Fruit fly (Drosophila melanogaster): ENCODE results near the gene CG16749.

Gene CG16749

DNA sequence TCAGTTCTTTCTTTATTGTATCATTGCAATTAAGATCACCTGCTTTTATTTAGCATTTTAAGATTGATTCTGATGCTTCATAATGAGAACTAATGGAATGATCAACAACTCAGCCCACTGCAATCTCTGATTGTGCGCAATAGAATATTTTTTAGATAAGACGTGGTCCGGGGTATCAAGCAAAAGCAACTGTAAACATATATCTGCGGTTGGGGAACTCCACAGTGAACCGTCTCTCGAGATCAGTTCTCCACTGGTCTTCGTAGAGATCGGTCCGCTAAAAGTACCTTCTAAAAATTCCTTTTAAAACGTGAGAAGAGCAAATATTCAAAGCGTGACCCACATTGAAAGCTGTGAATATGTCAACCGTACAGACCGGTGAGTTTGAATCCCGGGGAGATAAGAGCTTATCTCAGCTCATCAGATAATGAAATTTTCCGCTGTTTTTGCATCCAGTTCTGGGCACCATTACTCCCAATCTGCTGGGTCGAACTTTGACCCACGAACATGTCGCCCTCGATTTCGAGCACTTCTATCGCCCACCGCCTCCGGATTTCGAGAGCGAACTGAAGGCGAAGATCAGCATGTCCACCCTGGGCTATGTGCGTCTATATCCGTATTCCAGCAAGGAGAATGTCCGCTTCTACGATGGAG lies 31.5 kb upstream of the CG16749 start, which contains the start of gene CG18473:
TSS of gene CG18473 (plus strand) at position 240 of the 654 bp plus-strand sequence.
- TF ChIP-seq CG11617 (GFP tag; optimal IDR thresholded peaks at IDR 0.05) (no peak), toe (GFP tag; optimal IDR thresholded peaks at IDR 0.05) (no peak), kay (GFP tag; ENCODE audit: borderline replicate concordance) (peak; percentile 9), pad (GFP tag; optimal IDR thresholded peaks at IDR 0.05) (no peak), CG5204 (GFP tag; optimal IDR thresholded peaks at IDR 0.05) (no peak), tj (GFP tag; optimal IDR thresholded peaks at IDR 0.05) (no peak)

DNA sequence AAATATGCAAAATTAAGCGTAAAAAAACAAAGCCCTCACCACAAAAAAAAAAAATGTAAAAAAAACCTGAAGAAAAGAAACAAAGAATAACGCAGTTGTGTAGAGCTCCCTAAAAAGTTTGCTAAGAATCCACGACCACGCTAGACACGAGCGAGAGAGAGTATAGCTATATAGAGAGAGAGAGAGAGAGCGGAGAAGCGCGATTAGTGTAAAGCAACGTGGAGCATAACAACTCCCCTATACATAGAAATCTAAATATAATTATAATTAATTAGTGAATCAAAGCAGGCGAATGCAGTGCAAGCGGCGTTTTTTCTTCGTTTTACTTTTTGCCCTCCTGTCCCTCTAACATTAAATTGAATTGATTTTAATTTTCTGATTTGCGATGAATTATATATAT lies 27.7 kb upstream of the CG16749 start:
- no peak for TF ChIP-seq tj (GFP tag; optimal IDR thresholded peaks at IDR 0.05)
- TF ChIP-seq Clk (GFP tag; optimal IDR thresholded peaks at IDR 0.05), result no peak
- TF ChIP-seq CG12768 (GFP tag; optimal IDR thresholded peaks at IDR 0.05), result no peak
- no peak for TF ChIP-seq CG5204 (GFP tag; optimal IDR thresholded peaks at IDR 0.05)
- TF ChIP-seq kay (GFP tag; ENCODE audit: borderline replicate concordance), result no peak
- TF ChIP-seq CG1620 (GFP tag; optimal IDR thresholded peaks at IDR 0.05), result no peak
- TF ChIP-seq CG33017 (tag; optimal IDR thresholded peaks at IDR 0.05), result no peak
- no peak for TF ChIP-seq CG14711 (tag; optimal IDR thresholded peaks at IDR 0.05)
- TF ChIP-seq CG11617 (GFP tag; optimal IDR thresholded peaks at IDR 0.05), result no peak
- no peak for TF ChIP-seq Hr96 (GFP tag; optimal IDR thresholded peaks at IDR 0.05)
- no peak for TF ChIP-seq toe (GFP tag; optimal IDR thresholded peaks at IDR 0.05)
- no peak for TF ChIP-seq ovo (GFP tag; optimal IDR thresholded peaks at IDR 0.05)
- no peak for TF ChIP-seq cic (GFP tag; optimal IDR thresholded peaks at IDR 0.05)
- no peak for TF ChIP-seq CG7101 (tag; optimal IDR thresholded peaks at IDR 0.05)
- no peak for TF ChIP-seq Crg-1 (GFP tag; optimal IDR thresholded peaks at IDR 0.05)
- TF ChIP-seq pad (GFP tag; optimal IDR thresholded peaks at IDR 0.05), result no peak
- no peak for TF ChIP-seq Mnt (GFP tag; optimal IDR thresholded peaks at IDR 0.05)
- no peak for TF ChIP-seq cnc (optimal IDR thresholded peaks at IDR 0.05)
- no peak for TF ChIP-seq CG7045 (GFP tag; optimal IDR thresholded peaks at IDR 0.05)

DNA sequence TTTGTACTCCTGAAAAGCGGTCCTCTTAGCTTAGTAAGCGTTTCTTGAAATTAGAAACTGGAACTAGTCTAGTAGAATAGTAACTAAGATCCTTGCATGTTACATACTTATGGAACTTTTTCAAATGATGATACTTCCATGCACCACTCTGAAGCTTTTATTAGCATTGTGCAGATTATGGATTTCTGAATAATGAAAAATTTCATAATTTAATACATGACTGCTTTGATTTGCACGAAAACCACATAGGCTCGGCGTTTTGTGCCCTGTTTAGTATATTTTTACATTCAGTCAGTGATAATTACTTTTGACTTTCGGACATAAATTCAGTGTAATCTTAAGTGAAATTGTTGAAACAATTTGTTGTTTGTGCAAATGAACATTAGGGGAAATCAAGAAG lies 23.5 kb upstream of the CG16749 start, which contains the start of gene CG43675:
TSS of gene CG43675 (plus strand) at position 301 of the 400 bp plus-strand sequence.
- no peak for TF ChIP-seq CG7045 (GFP tag; optimal IDR thresholded peaks at IDR 0.05)
- TF ChIP-seq CG1620 (GFP tag; optimal IDR thresholded peaks at IDR 0.05), result no peak
- no peak for TF ChIP-seq Mnt (GFP tag; optimal IDR thresholded peaks at IDR 0.05)
- TF ChIP-seq cnc (optimal IDR thresholded peaks at IDR 0.05), result no peak
- TF ChIP-seq ovo (GFP tag; optimal IDR thresholded peaks at IDR 0.05), result no peak
- no peak for TF ChIP-seq CG12768 (GFP tag; optimal IDR thresholded peaks at IDR 0.05)
- TF ChIP-seq CG11617 (GFP tag; optimal IDR thresholded peaks at IDR 0.05), result no peak
- no peak for TF ChIP-seq pad (GFP tag; optimal IDR thresholded peaks at IDR 0.05)
- TF ChIP-seq Crg-1 (GFP tag; optimal IDR thresholded peaks at IDR 0.05), result no peak
- no peak for TF ChIP-seq toe (GFP tag; optimal IDR thresholded peaks at IDR 0.05)
- TF ChIP-seq CG14711 (tag; optimal IDR thresholded peaks at IDR 0.05), result no peak
- TF ChIP-seq tj (GFP tag; optimal IDR thresholded peaks at IDR 0.05), result no peak
- TF ChIP-seq CG33017 (tag; optimal IDR thresholded peaks at IDR 0.05), result no peak
- no peak for TF ChIP-seq cic (GFP tag; optimal IDR thresholded peaks at IDR 0.05)
- TF ChIP-seq CG5204 (GFP tag; optimal IDR thresholded peaks at IDR 0.05), result no peak
- TF ChIP-seq kay (GFP tag; ENCODE audit: borderline replicate concordance), result no peak
- TF ChIP-seq CG7101 (tag; optimal IDR thresholded peaks at IDR 0.05), result no peak
- TF ChIP-seq Hr96 (GFP tag; optimal IDR thresholded peaks at IDR 0.05), result no peak

DNA sequence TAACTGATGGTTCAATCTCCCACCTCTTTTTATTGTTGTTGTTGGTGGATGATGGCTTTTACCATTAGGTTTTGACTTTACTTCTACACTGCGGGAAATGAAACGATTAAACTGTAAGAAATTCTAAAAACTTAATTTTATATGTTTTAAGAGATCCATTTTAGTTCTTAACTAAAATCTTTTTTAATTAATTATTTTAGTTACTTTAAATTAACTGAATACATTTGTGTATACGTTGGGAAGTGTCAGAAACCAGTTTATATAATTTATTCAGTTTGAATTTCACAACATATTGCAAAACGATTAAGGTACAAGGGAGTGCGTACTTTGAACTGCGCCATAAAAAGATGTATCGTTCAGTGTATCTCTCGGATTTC lies 21.6 kb upstream of the CG16749 start:
- no peak for TF ChIP-seq toe (GFP tag; optimal IDR thresholded peaks at IDR 0.05)
- TF ChIP-seq CG1620 (GFP tag; optimal IDR thresholded peaks at IDR 0.05), result no peak
- no peak for TF ChIP-seq Hr96 (GFP tag; optimal IDR thresholded peaks at IDR 0.05)
- peak; percentile 69 for TF ChIP-seq CG7045 (GFP tag; optimal IDR thresholded peaks at IDR 0.05)
- TF ChIP-seq tj (GFP tag; optimal IDR thresholded peaks at IDR 0.05), result no peak
- no peak for TF ChIP-seq CG5204 (GFP tag; optimal IDR thresholded peaks at IDR 0.05)
- no peak for TF ChIP-seq cic (GFP tag; optimal IDR thresholded peaks at IDR 0.05)
- no peak for TF ChIP-seq pad (GFP tag; optimal IDR thresholded peaks at IDR 0.05)
- no peak for TF ChIP-seq Mnt (GFP tag; optimal IDR thresholded peaks at IDR 0.05)
- no peak for TF ChIP-seq Clk (GFP tag; optimal IDR thresholded peaks at IDR 0.05)
- TF ChIP-seq kay (GFP tag; ENCODE audit: borderline replicate concordance), result peak; percentile 82
- peak; percentile 70 for TF ChIP-seq CG14711 (tag; optimal IDR thresholded peaks at IDR 0.05)
- peak; percentile 27 for TF ChIP-seq CG11617 (GFP tag; optimal IDR thresholded peaks at IDR 0.05)
- TF ChIP-seq CG7101 (tag; optimal IDR thresholded peaks at IDR 0.05), result peak; percentile 28
- TF ChIP-seq CG12768 (GFP tag; optimal IDR thresholded peaks at IDR 0.05), result no peak
- TF ChIP-seq Crg-1 (GFP tag; optimal IDR thresholded peaks at IDR 0.05), result no peak
- peak; percentile 55 for TF ChIP-seq bab1 (GFP tag; optimal IDR thresholded peaks at IDR 0.05)
- peak; percentile 77 for TF ChIP-seq CG33017 (tag; optimal IDR thresholded peaks at IDR 0.05)
- TF ChIP-seq ovo (GFP tag; optimal IDR thresholded peaks at IDR 0.05), result no peak
- TF ChIP-seq cnc (optimal IDR thresholded peaks at IDR 0.05), result no peak

DNA sequence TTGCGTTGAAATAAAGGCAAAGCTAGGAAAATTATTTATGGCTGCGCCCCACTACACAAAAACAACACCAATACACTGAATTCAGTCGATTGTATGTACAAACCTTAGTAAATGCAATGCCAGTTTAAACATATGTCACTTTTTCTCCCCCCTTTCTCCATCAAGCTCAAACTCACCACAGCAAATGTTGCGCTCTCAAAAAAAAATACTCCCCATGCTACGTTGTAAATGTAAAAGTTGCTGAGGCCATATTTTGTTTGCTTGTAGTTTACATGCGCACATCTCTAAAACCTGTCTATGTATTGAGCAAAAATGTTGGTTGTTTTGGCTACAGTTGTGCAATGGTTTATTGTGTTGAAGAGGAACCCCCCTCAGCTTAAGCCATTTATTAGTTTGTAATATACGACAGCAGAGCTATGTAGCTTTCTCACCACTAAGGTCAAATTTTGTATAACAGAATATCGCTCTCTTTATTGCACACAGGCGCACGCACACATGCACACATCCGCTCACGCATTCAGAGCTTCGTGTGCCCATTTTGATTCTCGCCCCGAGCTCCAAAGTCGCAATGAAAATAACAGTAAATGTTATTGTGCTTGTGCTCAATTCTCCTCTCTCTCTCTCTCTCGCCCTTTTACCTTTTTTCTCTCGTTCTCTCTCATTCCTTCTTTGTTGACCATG lies 21.1 kb upstream of the CG16749 start:
- no peak for TF ChIP-seq CG14711 (tag; optimal IDR thresholded peaks at IDR 0.05)
- TF ChIP-seq CG7045 (GFP tag; optimal IDR thresholded peaks at IDR 0.05), result no peak
- no peak for TF ChIP-seq CG7101 (tag; optimal IDR thresholded peaks at IDR 0.05)
- peak; percentile 77 for TF ChIP-seq pad (GFP tag; optimal IDR thresholded peaks at IDR 0.05)
- peak; percentile 87 for TF ChIP-seq kay (GFP tag; ENCODE audit: borderline replicate concordance)
- TF ChIP-seq Crg-1 (GFP tag; optimal IDR thresholded peaks at IDR 0.05), result no peak
- TF ChIP-seq tj (GFP tag; optimal IDR thresholded peaks at IDR 0.05), result peak; percentile 86
- no peak for TF ChIP-seq CG1620 (GFP tag; optimal IDR thresholded peaks at IDR 0.05)
- TF ChIP-seq toe (GFP tag; optimal IDR thresholded peaks at IDR 0.05), result no peak
- TF ChIP-seq ovo (GFP tag; optimal IDR thresholded peaks at IDR 0.05), result peak; percentile 84
- no peak for TF ChIP-seq Mnt (GFP tag; optimal IDR thresholded peaks at IDR 0.05)
- no peak for TF ChIP-seq Hr96 (GFP tag; optimal IDR thresholded peaks at IDR 0.05)
- TF ChIP-seq CG33017 (tag; optimal IDR thresholded peaks at IDR 0.05), result no peak
- no peak for TF ChIP-seq bab1 (GFP tag; optimal IDR thresholded peaks at IDR 0.05)
- peak; percentile 82 for TF ChIP-seq CG12768 (GFP tag; optimal IDR thresholded peaks at IDR 0.05)
- no peak for TF ChIP-seq CG5204 (GFP tag; optimal IDR thresholded peaks at IDR 0.05)
- no peak for TF ChIP-seq Clk (GFP tag; optimal IDR thresholded peaks at IDR 0.05)
- TF ChIP-seq cnc (optimal IDR thresholded peaks at IDR 0.05), result no peak
- peak; percentile 60 for TF ChIP-seq cic (GFP tag; optimal IDR thresholded peaks at IDR 0.05)
- TF ChIP-seq CG11617 (GFP tag; optimal IDR thresholded peaks at IDR 0.05), result no peak
